Worm (Caenorhabditis elegans): ENCODE results near the gene F49E8.7.

The F49E8.7 gene

DNA sequence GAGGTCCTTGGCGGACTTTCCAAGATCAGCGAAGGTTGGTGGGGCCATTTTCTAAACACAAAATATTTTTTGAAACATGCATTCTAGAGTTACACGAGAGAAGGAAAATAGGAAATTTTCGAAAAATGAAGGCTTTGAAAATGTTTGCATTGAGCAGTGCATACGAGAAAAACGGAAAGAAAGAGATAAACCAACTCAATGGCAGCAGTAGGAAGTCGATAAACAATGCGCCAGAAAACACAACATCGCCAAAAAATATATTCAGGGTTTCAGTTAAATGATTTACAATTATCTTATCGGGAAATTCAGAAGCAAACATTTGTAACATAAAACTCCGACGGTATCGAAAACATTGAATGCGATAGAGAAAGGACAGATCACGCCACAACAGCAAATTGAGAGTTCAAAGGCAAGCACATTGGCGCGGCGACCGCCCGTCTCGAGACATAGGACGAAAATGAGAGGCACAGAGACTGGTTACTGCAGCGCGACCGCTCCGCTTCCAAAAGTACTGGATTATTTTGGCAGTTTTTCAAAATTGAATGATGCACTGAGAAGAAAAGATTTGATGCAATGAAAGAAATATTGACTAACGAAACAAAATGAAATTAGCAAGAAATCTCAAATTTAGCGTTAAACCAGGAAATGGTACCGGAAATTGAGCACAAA, 48.2 kb downstream of the F49E8.7 start, which contains the start of the genes vdac-1 and R05G6.5 (continued):
- TF ChIP-seq nhr-237 (tag; optimal IDR thresholded peaks at IDR 0.05) (no peak), saeg-2 (GFP tag; IDR thresholded peaks at IDR 0.05) (0 out of 2 replicates have a peak, but pooled peaks have one; percentile 45), dmd-9 (GFP tag; IDR thresholded peaks at IDR 0.05) (no peak), dve-1 (tag; optimal IDR thresholded peaks at IDR 0.05; ENCODE audit: insufficient read depth) (peak; percentile 90), lin-39 (tag; optimal IDR thresholded peaks at IDR 0.05) (no peak), madf-9 (GFP tag; conservative IDR thresholded peaks at IDR 0.05) (peak; percentile 65), lin-13 (GFP tag; optimal IDR thresholded peaks at IDR 0.05) (peak; percentile 72), snpc-1.2 (GFP tag; IDR thresholded peaks at IDR 0.05) (no peak), tag-97 (GFP tag; IDR thresholded peaks at IDR 0.05) (no peak), hmg-1.1 (GFP tag; IDR thresholded peaks at IDR 0.05) (peak; percentile 71), mdl-1 (tag; optimal IDR thresholded peaks at IDR 0.05) (peak in 1 of 2 experiments; percentile 78), hlh-11 (tag; optimal IDR thresholded peaks at IDR 0.05) (peak; percentile 95), F49E8.2 (tag; optimal IDR thresholded peaks at IDR 0.05; ENCODE audit: borderline replicate concordance) (no peak), sdz-12 (GFP tag; optimal IDR thresholded peaks at IDR 0.05) (no peak), mxl-2 (GFP tag; conservative IDR thresholded peaks at IDR 0.05) (no peak), ztf-11 (tag; optimal IDR thresholded peaks at IDR 0.05) (no peak), fos-1 (tag; optimal IDR thresholded peaks at IDR 0.05) (no peak), spr-1 (tag; optimal IDR thresholded peaks at IDR 0.05) (peak; percentile 16), D1046.2 (GFP tag; IDR thresholded peaks at IDR 0.05) (no peak), lim-7 (GFP tag; IDR thresholded peaks at IDR 0.05) (peak; percentile 13; the same call in 1 of the 2 replicates), ces-1 (GFP tag; optimal IDR thresholded peaks at IDR 0.05) (no peak), Y105C5A.15 (GFP tag; IDR thresholded peaks at IDR 0.05) (no peak), dmd-8 (GFP tag; IDR thresholded peaks at IDR 0.05) (peak; percentile 73; the same call in 1 of the 2 replicates), nhr-111 (GFP tag; optimal IDR thresholded peaks at IDR 0.05) (no peak), Y48G9A.11 (GFP tag; IDR thresholded peaks at IDR 0.05) (no peak), ctbp-1 (GFP tag; IDR thresholded peaks at IDR 0.05) (peak; percentile 63; the same call in 1 of the 2 replicates), T20F7.1 (GFP tag; optimal IDR thresholded peaks at IDR 0.05) (peak; percentile 88), zfp-3 (GFP tag; conservative IDR thresholded peaks at IDR 0.05) (peak; percentile 69), aly-2 (tag; optimal IDR thresholded peaks at IDR 0.05) (no peak), nhr-102 (tag; optimal IDR thresholded peaks at IDR 0.05) (peak; percentile 60), daf-8 (GFP tag; IDR thresholded peaks at IDR 0.05) (no peak), dmd-6 (GFP tag; IDR thresholded peaks at IDR 0.05) (peak; percentile 88)

DNA sequence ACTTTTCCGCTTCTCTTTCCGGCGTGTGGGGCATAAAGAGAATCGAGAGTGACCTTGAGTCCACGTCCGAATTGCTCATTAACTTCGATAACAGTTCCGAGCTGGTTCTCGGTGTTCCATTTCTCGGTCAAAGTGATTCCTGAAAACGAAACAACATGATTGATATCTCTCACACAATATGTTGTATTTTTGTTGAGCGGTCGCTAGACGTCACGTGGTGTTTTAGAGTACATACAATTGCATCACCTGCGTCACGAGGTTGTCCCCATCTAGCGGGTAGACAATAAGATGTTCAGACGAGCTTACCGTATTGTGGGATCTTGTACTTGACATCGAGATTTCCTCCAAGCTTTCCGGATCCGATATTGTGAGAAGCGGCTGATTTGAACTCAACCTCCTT, 48.9 kb downstream of the F49E8.7 start:
- TF ChIP-seq duxl-1 (tag; optimal IDR thresholded peaks at IDR 0.05; ENCODE audit: poor library complexity) (peak; percentile 17), daf-16 (GFP tag; optimal IDR thresholded peaks at IDR 0.05) (peak in 1 of 2 experiments; percentile 6), daf-16 (tag; optimal IDR thresholded peaks at IDR 0.05) (peak; percentile 55), aha-1 (tag) (no peak), nhr-11 (tag; optimal IDR thresholded peaks at IDR 0.05) (peak; percentile 34), dmd-6 (GFP tag; IDR thresholded peaks at IDR 0.05) (peak; percentile 55), nhr-77 (tag; optimal IDR thresholded peaks at IDR 0.05) (peak; percentile 24), nhr-28 (tag; optimal IDR thresholded peaks at IDR 0.05) (peak; percentile 62), hlh-11 (tag; optimal IDR thresholded peaks at IDR 0.05) (peak; percentile 71), snpc-4 (tag; optimal IDR thresholded peaks at IDR 0.05) (no peak), dpl-1 (GFP tag; optimal IDR thresholded peaks at IDR 0.05) (peak; percentile 2), lsy-2 (tag; optimal IDR thresholded peaks at IDR 0.05) (peak; percentile 13 to 52), T20F7.1 (GFP tag; optimal IDR thresholded peaks at IDR 0.05) (peak; percentile 7), tra-1 (GFP tag; IDR thresholded peaks at IDR 0.05) (no peak), mdl-1 (tag; optimal IDR thresholded peaks at IDR 0.05) (peak in 1 of 2 experiments; percentile 48), ama-1 (optimal IDR thresholded peaks at IDR 0.05) (peak; percentile 33), dve-1 (tag; optimal IDR thresholded peaks at IDR 0.05; ENCODE audit: insufficient read depth) (peak; percentile 42), mep-1 (tag; optimal IDR thresholded peaks at IDR 0.05) (peak; percentile 28), nhr-48 (tag; optimal IDR thresholded peaks at IDR 0.05) (peak; percentile 39), mxl-3 (GFP tag; optimal IDR thresholded peaks at IDR 0.05) (peak; percentile 43), pha-4 (GFP tag; IDR thresholded peaks at IDR 0.05) (no peak), pha-4 (tag; optimal IDR thresholded peaks at IDR 0.05) (no peak), hlh-30 (tag; optimal IDR thresholded peaks at IDR 0.05; ENCODE audit: insufficient read depth) (peak; percentile 88)

Measured in whole organism, L4 larva.